Fruit fly (Drosophila melanogaster) whole organism, prepupa: ENCODE measurements around the gene CG2983.

Experiments
- Blimp-1 ChIP-seq: fragments of 200-800 bp; sonication (Bioruptor generic); optimal IDR thresholded peaks from 3 replicates; lab custom pipeline; 2017; ENCODE audit warnings: missing biosample characterization, missing genetic modification characterization, mild to moderate bottlenecking, moderate library complexity, missing genetic modification reagents
- CG10669 ChIP-seq: fragments of 200-800 bp; sonication (Bioruptor generic); optimal IDR thresholded peaks from 3 replicates; lab custom pipeline; 2018; ENCODE audit warnings: missing biosample characterization, mild to moderate bottlenecking, missing genetic modification characterization, moderate library complexity
- CG11294 ChIP-seq: fragments of 200-800 bp; sonication (Bioruptor generic); IDR thresholded peaks from 2 replicates; pipeline ENCODE4 v1.3.6; 2022; ENCODE audit warnings: missing biosample characterization, missing genetic modification characterization
- CG11762 ChIP-seq: fragments of 200-800 bp; sonication (Bioruptor generic); optimal IDR thresholded peaks from 3 replicates; lab custom pipeline; 2016; ENCODE audit warnings: missing biosample characterization, missing genetic modification characterization; ENCODE audit not compliant: insufficient read depth
- CG15336 ChIP-seq: fragments of 200-800 bp; sonication (Bioruptor generic); IDR thresholded peaks from 2 replicates; pipeline ENCODE4 v1.3.6; 2022; ENCODE audit warnings: missing biosample characterization, missing genetic modification characterization
- CG1621 ChIP-seq: fragments of 200-800 bp; sonication (Bioruptor generic); optimal IDR thresholded peaks from 3 replicates; lab custom pipeline; 2018; ENCODE audit warnings: missing biosample characterization, mild to moderate bottlenecking, missing genetic modification characterization
- CG16779 ChIP-seq: fragments of 200-800 bp; sonication (Bioruptor generic); optimal IDR thresholded peaks from 3 replicates; lab custom pipeline; 2017; ENCODE audit warnings: missing biosample characterization, mild to moderate bottlenecking, missing genetic modification characterization
- CG3032 ChIP-seq: fragments of 200-800 bp; optimal IDR thresholded peaks from 2 replicates; lab custom pipeline; 2019; ENCODE audit warnings: missing biosample characterization, mild to moderate bottlenecking, missing genetic modification characterization, moderate library complexity
- CG32006 ChIP-seq: fragments of 200-800 bp; sonication (Bioruptor generic); optimal IDR thresholded peaks from 3 replicates; lab custom pipeline; 2017; ENCODE audit warnings: missing biosample characterization, mild to moderate bottlenecking, missing genetic modification characterization
- CG6163 ChIP-seq: fragments of 200-800 bp; sonication (Bioruptor generic); IDR thresholded peaks from 3 replicates; pipeline ENCODE4 v1.3.6; 2022; ENCODE audit warnings: missing biosample characterization, missing genetic modification characterization
- CG6276 ChIP-seq: fragments of 200-800 bp; sonication (Bioruptor generic); optimal IDR thresholded peaks from 2 replicates; lab custom pipeline; 2017; ENCODE audit warnings: missing biosample characterization, mild to moderate bottlenecking, missing genetic modification characterization
- CG6808 ChIP-seq: fragments of 200-800 bp; sonication (Bioruptor generic); optimal IDR thresholded peaks from 3 replicates; lab custom pipeline; 2017; ENCODE audit warnings: missing biosample characterization, missing genetic modification characterization, mild to moderate bottlenecking, moderate library complexity, missing genetic modification reagents
- CG6854 ChIP-seq: fragments of 200-800 bp; sonication (Bioruptor generic); optimal IDR thresholded peaks from 2 replicates; lab custom pipeline; 2017; ENCODE audit warnings: missing biosample characterization, mild to moderate bottlenecking, missing genetic modification characterization
- CG7368 ChIP-seq: fragments of 200-800 bp; sonication (Bioruptor generic); optimal IDR thresholded peaks from 3 replicates; lab custom pipeline; 2016; ENCODE audit warnings: missing biosample characterization, missing genetic modification characterization
- CG8119 ChIP-seq: fragments of 200-800 bp; sonication (Bioruptor generic); IDR thresholded peaks from 3 replicates; pipeline ENCODE4 v1.3.6; 2022; ENCODE audit warnings: missing biosample characterization, missing genetic modification characterization
- CG8632 ChIP-seq: fragments of 200-800 bp; sonication (Bioruptor generic); optimal IDR thresholded peaks from 3 replicates; lab custom pipeline; 2016; ENCODE audit warnings: missing biosample characterization, missing genetic modification characterization
- Eip93F ChIP-seq: fragments of 200-800 bp; sonication (Bioruptor generic); optimal IDR thresholded peaks from 2 replicates; lab custom pipeline; 2016; ENCODE audit warnings: missing biosample characterization, mild to moderate bottlenecking, missing genetic modification characterization
- Ets21C ChIP-seq: fragments of 200-800 bp; sonication (Bioruptor generic); optimal IDR thresholded peaks from 3 replicates; lab custom pipeline; 2016; ENCODE audit warnings: missing biosample characterization, missing genetic modification characterization
- Ets96B ChIP-seq: fragments of 200-800 bp; optimal IDR thresholded peaks from 2 replicates; lab custom pipeline; 2019; ENCODE audit warnings: missing biosample characterization, mild to moderate bottlenecking, missing genetic modification characterization, moderate library complexity
- OdsH ChIP-seq: fragments of 200-800 bp; sonication (Bioruptor generic); optimal IDR thresholded peaks from 3 replicates; lab custom pipeline; 2016; ENCODE audit warnings: missing biosample characterization, missing genetic modification characterization
- Sox102F ChIP-seq: fragments of 200-800 bp; sonication (Bioruptor generic); optimal IDR thresholded peaks from 2 replicates; lab custom pipeline; 2016; ENCODE audit warnings: missing biosample characterization, mild to moderate bottlenecking, missing genetic modification characterization
- achi ChIP-seq: fragments of 200-800 bp; sonication (Bioruptor generic); optimal IDR thresholded peaks from 3 replicates; lab custom pipeline; 2016; ENCODE audit warnings: missing biosample characterization, missing genetic modification characterization
- dsx ChIP-seq: fragments of 200-800 bp; optimal IDR thresholded peaks from 3 replicates; lab custom pipeline; 2019; ENCODE audit warnings: missing biosample characterization, mild to moderate bottlenecking, missing genetic modification characterization, moderate library complexity; ENCODE audit not compliant: poor library complexity, severe bottlenecking
- eg ChIP-seq: fragments of 200-800 bp; sonication (Bioruptor generic); IDR thresholded peaks from 3 replicates; pipeline ENCODE4 v1.3.6; 2022; ENCODE audit warnings: missing biosample characterization, missing genetic modification characterization
- esn ChIP-seq: fragments of 200-800 bp; sonication (Bioruptor generic); optimal IDR thresholded peaks from 2 replicates; lab custom pipeline; 2016; ENCODE audit warnings: missing biosample characterization, mild to moderate bottlenecking, missing genetic modification characterization, moderate library complexity
- fd59A ChIP-seq: fragments of 200-800 bp; sonication (Bioruptor generic); optimal IDR thresholded peaks from 2 replicates; lab custom pipeline; 2017; ENCODE audit warnings: missing biosample characterization, mild to moderate bottlenecking, missing genetic modification characterization, missing genetic modification reagents
- fd85E ChIP-seq: fragments of 200-800 bp; sonication (Bioruptor generic); optimal IDR thresholded peaks from 3 replicates; lab custom pipeline; 2016; ENCODE audit warnings: missing biosample characterization, missing genetic modification characterization
- fkh ChIP-seq: fragments of 200-800 bp; sonication (Bioruptor generic); optimal IDR thresholded peaks from 3 replicates; lab custom pipeline; 2017; ENCODE audit warnings: missing biosample characterization, mild to moderate bottlenecking, missing genetic modification characterization, moderate library complexity
- net ChIP-seq: fragments of 200-800 bp; sonication (Bioruptor generic); optimal IDR thresholded peaks from 3 replicates; lab custom pipeline; 2016; ENCODE audit warnings: missing biosample characterization, missing genetic modification characterization
- pdm3 ChIP-seq: fragments of 200-800 bp; sonication (Bioruptor generic); optimal IDR thresholded peaks from 3 replicates; lab custom pipeline; 2016; ENCODE audit warnings: missing biosample characterization, missing genetic modification characterization
- spab ChIP-seq: fragments of 200-800 bp; sonication (Bioruptor generic); optimal IDR thresholded peaks from 2 replicates; lab custom pipeline; 2017; ENCODE audit warnings: missing biosample characterization, mild to moderate bottlenecking, missing genetic modification characterization, missing genetic modification reagents
- ss ChIP-seq, 2 experiments: fragments of 200-800 bp; sonication (Bioruptor generic); optimal IDR thresholded peaks; 2 replicates in 1 of 2; 3 replicates in 1 of 2; lab custom pipeline; 2017 to 2018; ENCODE audit warnings: mild to moderate bottlenecking in 2 of 2, missing biosample characterization in 2 of 2, missing genetic modification characterization in 2 of 2, moderate library complexity in 1 of 2
- svp ChIP-seq: fragments of 200-800 bp; sonication (Bioruptor generic); peaks from one replicate; lab custom pipeline; 2016; ENCODE audit warnings: missing biosample characterization, missing genetic modification characterization
- vri ChIP-seq: fragments of 200-800 bp; sonication (Bioruptor generic); optimal IDR thresholded peaks from 3 replicates; lab custom pipeline; 2016; ENCODE audit warnings: missing biosample characterization, mild to moderate bottlenecking, missing genetic modification characterization

The CG2983 gene

DNA sequence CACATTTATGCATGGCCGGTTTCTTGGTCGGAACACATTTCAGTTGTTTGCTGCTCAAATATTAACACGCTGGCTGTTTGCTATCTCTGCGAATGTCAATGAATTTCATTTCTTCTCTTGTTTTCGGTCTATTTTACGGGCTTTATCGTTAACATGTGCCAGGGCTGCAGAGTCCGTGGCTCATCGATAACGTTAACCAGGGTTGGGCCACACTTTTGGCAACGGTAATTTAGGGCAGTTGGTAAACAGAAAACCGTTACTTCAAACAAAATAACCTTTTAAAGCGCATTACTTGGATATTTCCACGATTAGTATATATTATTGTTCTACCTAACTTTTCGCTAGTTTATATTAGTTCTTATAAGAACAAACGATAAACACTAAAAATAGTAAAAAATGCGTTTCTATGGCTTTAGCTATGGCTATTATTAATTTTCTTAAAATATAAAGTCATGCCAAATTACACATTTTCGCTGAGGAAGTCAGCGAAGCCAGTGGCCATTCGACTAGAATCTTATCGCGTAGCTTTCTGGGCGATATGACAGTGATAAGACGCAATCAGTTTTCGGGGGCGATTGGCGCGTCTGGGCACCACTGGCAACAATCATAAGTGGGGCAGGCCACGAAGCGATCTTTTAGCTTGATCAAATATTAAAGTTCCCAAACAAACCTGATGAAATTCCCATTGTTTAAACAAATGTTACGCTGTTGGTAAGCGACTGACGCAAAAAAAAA lies 35.7 kb downstream of the CG2983 start (continued):
- no peak for TF ChIP-seq Ets96B
- no peak for TF ChIP-seq CG3032 (tag; lab: Kevin White, UChicago)
- TF ChIP-seq CG6163 (GFP tag; lab: Robert Waterston, UW) = peak; percentile 51; the same call in 2 of the 3 replicates
- no peak for TF ChIP-seq CG6808 (GFP tag; lab: Kevin White, UChicago)
- TF ChIP-seq vri = peak; percentile 20
- no peak for TF ChIP-seq CG8632 (GFP tag; lab: Kevin White, UChicago)
- peak; percentile 22 for TF ChIP-seq pdm3 (GFP tag; lab: Kevin White, UChicago)
- no peak for TF ChIP-seq CG16779 (tag; lab: Kevin White, UChicago)
- TF ChIP-seq fd85E = no peak
- peak; percentile 7 for TF ChIP-seq Ets21C (GFP tag; lab: Kevin White, UChicago)
- TF ChIP-seq CG11294 = no peak
- TF ChIP-seq Blimp-1 (GFP tag; lab: Kevin White, UChicago) = no peak
- no peak for TF ChIP-seq fd59A (GFP tag; lab: Kevin White, UChicago)
- no peak for TF ChIP-seq CG11762
- TF ChIP-seq CG32006 (GFP tag; lab: Kevin White, UChicago) = no peak
- no peak for TF ChIP-seq OdsH
- no peak for TF ChIP-seq spab
- TF ChIP-seq Sox102F (GFP tag; lab: Kevin White, UChicago) = peak; percentile 27
- TF ChIP-seq, all 60 proteins: peak for 23

dm6 chr2L:2883703-2884294 lies 36.4 kb downstream of the CG2983 start:
- TF ChIP-seq svp (GFP tag; lab: Kevin White, UChicago) (peak; percentile 64), CG1621 (tag; lab: Kevin White, UChicago) (no peak)

- TF ChIP-seq Eip93F (no peak), pdm3 (GFP tag; lab: Kevin White, UChicago) (peak; percentile 33), CG6163 (GFP tag; lab: Robert Waterston, UW) (peak; percentile 53; the same call in 1 of the 3 replicates), CG10669 (no peak), vri (peak; percentile 40), esn (GFP tag; lab: Kevin White, UChicago) (no peak), CG7368 (GFP tag; lab: Kevin White, UChicago) (no peak), CG6854 (GFP tag; lab: Kevin White, UChicago) (peak; percentile 61), CG3032 (tag; lab: Kevin White, UChicago) (peak; percentile 28), ss (GFP tag; optimal IDR thresholded peaks at IDR 0.05; lab: Kevin White, UChicago) (peak; percentile 6 to 20), net (GFP tag; lab: Kevin White, UChicago) (peak; percentile 13), CG6808 (GFP tag; lab: Kevin White, UChicago) (no peak), CG8119 (GFP tag; lab: Robert Waterston, UW) (no peak), eg (0 out of 3 replicates have a peak, but pooled peaks have one; percentile 48), Ets21C (GFP tag; lab: Kevin White, UChicago) (no peak), CG15336 (GFP tag; lab: Robert Waterston, UW) (no peak; the same call in 1 of the 2 replicates), CG32006 (GFP tag; lab: Kevin White, UChicago) (peak; percentile 43), Ets96B (peak; percentile 7), CG6276 (peak; percentile 7), achi (GFP tag; lab: Kevin White, UChicago) (no peak), CG1621 (tag; lab: Kevin White, UChicago) (peak; percentile 3), svp (GFP tag; lab: Kevin White, UChicago) (peak; percentile 92), fkh (GFP tag; lab: Kevin White, UChicago) (peak; percentile 53), OdsH (no peak), CG11294 (0 out of 2 replicates have a peak, but pooled peaks have one; percentile 32), dsx (GFP tag; lab: Kevin White, UChicago) (peak; percentile 8)
These were observed 37.5 kb downstream of the CG2983 start for dm6 chr2L:2884683-2885502.
